Worm (Caenorhabditis elegans): ENCODE data around the gene Y39B6A.37.

Gene Y39B6A.37

DNA sequence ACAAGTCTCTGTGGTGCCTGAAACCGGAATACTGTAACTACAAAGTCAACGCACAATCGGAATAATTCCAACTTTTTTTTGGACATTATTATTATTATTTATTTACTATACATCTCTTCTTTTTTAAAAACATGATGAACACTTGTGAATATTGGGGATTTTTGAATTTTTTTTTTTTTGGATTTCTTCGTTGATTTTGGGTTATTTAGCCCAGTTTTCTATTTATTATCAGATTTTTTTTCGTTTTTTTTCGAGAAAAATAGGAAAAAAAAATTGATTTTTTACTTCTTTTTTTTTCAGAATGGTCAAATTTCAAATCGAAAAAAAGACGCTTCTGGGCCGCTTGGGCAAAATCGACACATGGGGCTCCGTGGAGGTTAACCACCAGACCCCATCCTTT, 7.4 kb downstream of the Y39B6A.37 start, which contains the start of gene tgt-2:
Gene tgt-2, plus strand, starts transcription at position 301 of the 400 bp plus-strand sequence.
- TF ChIP-seq R02D3.7 (tag; optimal IDR thresholded peaks at IDR 0.05) (no peak), nhr-23 (tag; optimal IDR thresholded peaks at IDR 0.05) (no peak), ztf-4 (tag; optimal IDR thresholded peaks at IDR 0.05) (no peak), nhr-11 (tag; optimal IDR thresholded peaks at IDR 0.05) (no peak), ceh-16 (tag; optimal IDR thresholded peaks at IDR 0.05) (no peak), lsy-12 (tag; optimal IDR thresholded peaks at IDR 0.05) (no peak), skn-1 (tag; optimal IDR thresholded peaks at IDR 0.05) (no peak), nhr-67 (tag; optimal IDR thresholded peaks at IDR 0.05) (no peak), nhr-237 (tag; optimal IDR thresholded peaks at IDR 0.05) (no peak), elt-1 (tag; optimal IDR thresholded peaks at IDR 0.05) (no peak), hmg-11 (tag; optimal IDR thresholded peaks at IDR 0.05) (no peak), ztf-11 (tag; optimal IDR thresholded peaks at IDR 0.05) (no peak), fos-1 (tag; optimal IDR thresholded peaks at IDR 0.05) (no peak), sea-2 (GFP tag; optimal IDR thresholded peaks at IDR 0.05) (no peak), daf-12 (tag; optimal IDR thresholded peaks at IDR 0.05) (no peak)

ce11 chrV:19000542-19000941, 9.9 kb downstream of the Y39B6A.37 start:
- TF ChIP-seq pqm-1 (tag; optimal IDR thresholded peaks at IDR 0.05) = no peak
- no peak for TF ChIP-seq ama-1 (optimal IDR thresholded peaks at IDR 0.05)
- no peak for TF ChIP-seq skn-1 (tag; optimal IDR thresholded peaks at IDR 0.05)
- TF ChIP-seq elt-1 (tag; optimal IDR thresholded peaks at IDR 0.05) = no peak
- TF ChIP-seq nhr-23 (tag; optimal IDR thresholded peaks at IDR 0.05) = no peak
- no peak for TF ChIP-seq ceh-82 (tag; optimal IDR thresholded peaks at IDR 0.05)
- TF ChIP-seq tbx-2 (tag; optimal IDR thresholded peaks at IDR 0.05) = no peak
- TF ChIP-seq aly-2 (tag; optimal IDR thresholded peaks at IDR 0.05) = no peak
- TF ChIP-seq daf-12 (tag; optimal IDR thresholded peaks at IDR 0.05) = no peak
- no peak for TF ChIP-seq mdl-1 (tag; optimal IDR thresholded peaks at IDR 0.05)
- TF ChIP-seq nhr-43 (tag; optimal IDR thresholded peaks at IDR 0.05; ENCODE audit: poor library complexity, severe bottlenecking) = no peak
- no peak for TF ChIP-seq snpc-4 (tag; optimal IDR thresholded peaks at IDR 0.05)
- TF ChIP-seq ceh-28 (tag; optimal IDR thresholded peaks at IDR 0.05) = no peak
- TF ChIP-seq egl-27 (tag; optimal IDR thresholded peaks at IDR 0.05) = no peak
- TF ChIP-seq egl-5 (tag; optimal IDR thresholded peaks at IDR 0.05) = no peak
- TF ChIP-seq nhr-67 (tag; optimal IDR thresholded peaks at IDR 0.05) = no peak
- TF ChIP-seq mml-1 (tag; optimal IDR thresholded peaks at IDR 0.05) = no peak

DNA sequence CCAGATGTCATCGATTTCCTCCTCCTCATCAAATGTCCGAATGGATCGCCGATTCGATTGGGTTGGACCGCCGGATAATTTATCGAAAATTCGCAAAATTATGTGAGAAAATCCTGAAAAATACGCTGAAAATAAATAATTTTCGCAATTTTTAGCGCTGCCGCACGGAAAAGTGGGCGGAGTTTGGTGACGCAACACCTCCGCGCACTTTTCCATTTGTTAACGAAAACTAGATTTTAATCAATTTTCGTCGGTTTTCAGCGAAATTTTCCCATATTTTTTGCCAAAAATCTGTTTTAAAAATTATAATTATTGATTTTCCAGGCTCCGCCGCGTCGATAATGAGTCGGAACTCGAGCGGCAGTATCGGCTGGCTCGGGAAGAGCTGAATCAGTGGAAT, 10.4 kb downstream of the Y39B6A.37 start, which contains the start of gene Y39B6A.34:
Gene Y39B6A.34, plus strand, starts transcription at position 3 of the 400 bp plus-strand sequence.
- TF ChIP-seq pha-4 (tag; optimal IDR thresholded peaks at IDR 0.05) (peak; percentile 46), ama-1 (optimal IDR thresholded peaks at IDR 0.05) (peak; percentile 39), lin-15B (tag; optimal IDR thresholded peaks at IDR 0.05) (peak; percentile 10), hmg-11 (tag; optimal IDR thresholded peaks at IDR 0.05) (peak; percentile 50), nhr-237 (tag; optimal IDR thresholded peaks at IDR 0.05) (no peak)

- TF ChIP-seq unc-62 (GFP tag; optimal IDR thresholded peaks at IDR 0.05) (no peak), nhr-11 (tag; optimal IDR thresholded peaks at IDR 0.05) (no peak), nhr-23 (tag; optimal IDR thresholded peaks at IDR 0.05) (no peak), ZK546.5 (tag; optimal IDR thresholded peaks at IDR 0.05) (no peak), jun-1 (tag; optimal IDR thresholded peaks at IDR 0.05) (no peak), ztf-4 (tag; optimal IDR thresholded peaks at IDR 0.05) (no peak), mdl-1 (tag; optimal IDR thresholded peaks at IDR 0.05) (no peak), elt-1 (tag; optimal IDR thresholded peaks at IDR 0.05) (no peak), fos-1 (tag; optimal IDR thresholded peaks at IDR 0.05) (no peak), tbx-2 (tag; optimal IDR thresholded peaks at IDR 0.05) (no peak), nhr-237 (tag; optimal IDR thresholded peaks at IDR 0.05) (no peak), elt-2 (tag; optimal IDR thresholded peaks at IDR 0.05) (no peak), nhr-67 (tag; optimal IDR thresholded peaks at IDR 0.05) (no peak), elt-3 (tag; optimal IDR thresholded peaks at IDR 0.05) (no peak), snpc-4 (tag; optimal IDR thresholded peaks at IDR 0.05) (no peak), ama-1 (optimal IDR thresholded peaks at IDR 0.05) (no peak), ceh-82 (tag; optimal IDR thresholded peaks at IDR 0.05) (no peak), mml-1 (tag; optimal IDR thresholded peaks at IDR 0.05) (no peak), pha-4 (tag; optimal IDR thresholded peaks at IDR 0.05) (no peak), daf-12 (tag; optimal IDR thresholded peaks at IDR 0.05) (no peak)
These were observed 11.0 kb downstream of the Y39B6A.37 start, which contains the start of gene Y39B6A.33 for ce11 chrV:19001656-19002055. Gene Y39B6A.33 (plus strand): TSS chrV:19001956.

DNA sequence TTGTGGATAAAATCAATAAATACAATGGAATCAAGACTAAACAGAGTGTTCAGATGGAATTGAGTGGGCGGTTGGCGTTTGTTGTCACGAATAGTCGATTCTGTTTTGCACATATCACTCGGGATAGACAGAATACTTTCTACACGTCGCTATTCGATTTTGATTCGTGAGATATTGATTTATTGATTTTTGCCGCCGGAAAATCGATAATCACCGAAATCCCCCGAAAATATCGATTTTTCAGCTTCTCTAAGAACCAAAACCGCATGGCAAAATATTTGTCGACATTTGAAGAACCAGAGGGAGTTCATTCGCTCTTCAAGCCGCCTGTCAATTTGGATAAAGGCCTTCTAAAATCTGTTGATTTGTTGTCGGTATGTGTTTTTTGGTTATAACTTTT, 19.8 kb downstream of the Y39B6A.37 start:
- TF ChIP-seq ceh-28 (tag; optimal IDR thresholded peaks at IDR 0.05) (peak; percentile 92), nhr-76 (tag; optimal IDR thresholded peaks at IDR 0.05) (no peak)

Measured in whole organism, L3 larva.